Worm (Caenorhabditis elegans) whole organism, L4 larva: Measurements from ENCODE around the gene rpb-11.
A peak's percentile ranks its signal among the peaks of the same experiment; 100 is the strongest.

Experiments used
- F10B5.3 ChIP-seq: sonication (generic microtip); optimal IDR thresholded peaks from 2 replicates; lab custom pipeline; 2016; ENCODE audit warnings: mild to moderate bottlenecking, missing genetic modification characterization, missing compliant biosample characterization
- F37D6.2 ChIP-seq: sonication (generic microtip); optimal IDR thresholded peaks from 2 replicates; lab custom pipeline; 2016; ENCODE audit warnings: mild to moderate bottlenecking, missing genetic modification characterization, missing compliant biosample characterization
- F49E8.2 ChIP-seq: sonication (generic microtip); optimal IDR thresholded peaks from 2 replicates; lab custom pipeline; 2016; ENCODE audit warnings: missing compliant biosample characterization, mild to moderate bottlenecking, missing genetic modification characterization, borderline replicate concordance
- T26A8.4 ChIP-seq: fragments of 200-800 bp; sonication (Bioruptor generic); IDR thresholded peaks from 2 replicates; pipeline ENCODE4 v1.3.6; 2022; ENCODE audit warnings: missing genetic modification characterization, missing compliant biosample characterization
- Y105C5A.15 ChIP-seq: fragments of 200-800 bp; sonication (Bioruptor generic); IDR thresholded peaks from 2 replicates; pipeline ENCODE4 v1.3.6; 2022; ENCODE audit warnings: missing genetic modification characterization, missing compliant biosample characterization
- Y48G9A.11 ChIP-seq: fragments of 200-800 bp; sonication (Bioruptor generic); IDR thresholded peaks from 2 replicates; pipeline ENCODE4 v1.3.6; 2022; ENCODE audit warnings: missing genetic modification reagents, missing genetic modification characterization, missing compliant biosample characterization
- Y5F2A.4 ChIP-seq: fragments of 200-800 bp; sonication (Bioruptor generic); optimal IDR thresholded peaks from 2 replicates; lab custom pipeline; 2018; ENCODE audit warnings: mild to moderate bottlenecking, missing genetic modification characterization, missing compliant biosample characterization
- ama-1 ChIP-seq: fragments of 150-350 bp; optimal IDR thresholded peaks from 2 replicates; lab custom pipeline; 2014; ENCODE audit warnings: inconsistent platforms, mixed read lengths
- attf-4 ChIP-seq: sonication (generic microtip); optimal IDR thresholded peaks from 3 replicates; lab custom pipeline; 2017; ENCODE audit warnings: missing biosample characterization, missing genetic modification characterization
- ceh-62 ChIP-seq: sonication (generic microtip); optimal IDR thresholded peaks from 2 replicates; lab custom pipeline; 2017; ENCODE audit warnings: missing biosample characterization, missing genetic modification characterization
- ces-1 ChIP-seq: fragments of 150-350 bp; sonication (generic microtip); optimal IDR thresholded peaks from 4 replicates; lab custom pipeline; 2014; ENCODE audit warnings: missing biosample characterization, missing genetic modification reagents, missing genetic modification characterization
- cey-2 ChIP-seq: sonication (generic microtip); optimal IDR thresholded peaks from 3 replicates; lab custom pipeline; 2017; ENCODE audit warnings: missing genetic modification characterization, mild to moderate bottlenecking, missing compliant biosample characterization, antibody characterized with exemption, borderline replicate concordance; ENCODE audit not compliant: insufficient read depth
- daf-19 ChIP-seq: fragments of 200-800 bp; sonication (Bioruptor generic); conservative IDR thresholded peaks from 2 replicates; pipeline ENCODE4 v1.3.6; 2022; ENCODE audit warnings: missing genetic modification characterization, missing compliant biosample characterization
- dmd-8 ChIP-seq: fragments of 200-800 bp; sonication (Bioruptor generic); IDR thresholded peaks from 2 replicates; pipeline ENCODE4 v1.3.6; 2022; ENCODE audit warnings: missing genetic modification characterization, missing compliant biosample characterization
- dmd-9 ChIP-seq: fragments of 200-800 bp; sonication (Bioruptor generic); IDR thresholded peaks from 2 replicates; pipeline ENCODE4 v1.3.6; 2022; ENCODE audit warnings: missing genetic modification reagents, missing genetic modification characterization, missing compliant biosample characterization
- dve-1 ChIP-seq: sonication (generic microtip); optimal IDR thresholded peaks from 2 replicates; lab custom pipeline; 2017; ENCODE audit warnings: antibody characterized with exemption, mild to moderate bottlenecking, missing genetic modification characterization, missing compliant biosample characterization; ENCODE audit not compliant: insufficient read depth
- egl-27 ChIP-seq: sonication (generic microtip); optimal IDR thresholded peaks from 3 replicates; lab custom pipeline; 2017; ENCODE audit warnings: missing biosample characterization, missing genetic modification reagents, missing genetic modification characterization
- fkh-10 ChIP-seq: fragments of 150-350 bp; optimal IDR thresholded peaks from 2 replicates; lab custom pipeline; 2014; ENCODE audit warnings: missing biosample characterization, missing genetic modification reagents, missing genetic modification characterization
- gei-8 ChIP-seq: fragments of 200-800 bp; sonication (Bioruptor generic); optimal IDR thresholded peaks from 2 replicates; lab custom pipeline; 2018; ENCODE audit warnings: mild to moderate bottlenecking, missing genetic modification characterization, missing compliant biosample characterization
- hif-1 ChIP-seq, 2 experiments: sonication (generic microtip); optimal IDR thresholded peaks; 2 replicates each; lab custom pipeline; 2016 to 2017; ENCODE audit warnings: missing compliant biosample characterization in 2 of 2, missing genetic modification characterization in 2 of 2, missing genetic modification reagents in 2 of 2, missing genotype in 2 of 2, mild to moderate bottlenecking in 1 of 2
- hlh-11 ChIP-seq: fragments of 200-800 bp; sonication (Bioruptor generic); optimal IDR thresholded peaks from 2 replicates; lab custom pipeline; 2018; ENCODE audit warnings: mild to moderate bottlenecking, missing genetic modification characterization, missing compliant biosample characterization
- hlh-30 ChIP-seq: sonication (generic microtip); optimal IDR thresholded peaks from 2 replicates; lab custom pipeline; 2017; ENCODE audit warnings: antibody characterized with exemption, mild to moderate bottlenecking, missing genetic modification characterization, missing compliant biosample characterization; ENCODE audit not compliant: insufficient read depth
- lim-7 ChIP-seq: fragments of 200-800 bp; sonication (Bioruptor generic); IDR thresholded peaks from 2 replicates; pipeline ENCODE4 v1.3.6; 2022; ENCODE audit warnings: missing genetic modification characterization, missing compliant biosample characterization
- lin-13 ChIP-seq: fragments of 150-350 bp; optimal IDR thresholded peaks from 2 replicates; lab custom pipeline; 2014; ENCODE audit warnings: missing biosample characterization, missing genetic modification reagents, missing genetic modification characterization
- lin-15B ChIP-seq: fragments of 150-350 bp; sonication (generic microtip); optimal IDR thresholded peaks from 3 replicates; lab custom pipeline; 2014; ENCODE audit warnings: missing biosample characterization, missing genetic modification characterization
- lin-39 ChIP-seq: fragments of 150-350 bp; optimal IDR thresholded peaks from 2 replicates; lab custom pipeline; 2014; ENCODE audit warnings: missing biosample characterization, missing genetic modification reagents, missing genetic modification characterization
- madf-5 ChIP-seq, 2 experiments: fragments of 200-800 bp; sonication (Bioruptor generic); IDR thresholded peaks; 2 replicates each; pipeline ENCODE4 v1.3.6; 2022; ENCODE audit warnings: missing compliant biosample characterization in 2 of 2, missing genetic modification characterization in 2 of 2
- madf-9 ChIP-seq: fragments of 200-800 bp; sonication (Bioruptor generic); conservative IDR thresholded peaks from 2 replicates; pipeline ENCODE4 v1.3.6; 2022; ENCODE audit warnings: missing genetic modification reagents, missing genetic modification characterization, missing compliant biosample characterization
- mdl-1 ChIP-seq, 2 experiments: fragments of 150-350 bp in 1 of 2; sonication (generic microtip) in 1 of 2; optimal IDR thresholded peaks; 2 replicates each; lab custom pipeline; 2014 to 2017; ENCODE audit warnings: missing biosample characterization in 2 of 2, missing genetic modification characterization in 2 of 2
- mdt-29 ChIP-seq: fragments of 200-800 bp; sonication (Bioruptor generic); IDR thresholded peaks from 2 replicates; pipeline ENCODE4 v1.3.6; 2022; ENCODE audit warnings: missing genetic modification reagents, missing genetic modification characterization, missing compliant biosample characterization
- mep-1 ChIP-seq: fragments of 150-350 bp; sonication (generic microtip); optimal IDR thresholded peaks from 3 replicates; lab custom pipeline; 2014; ENCODE audit warnings: missing biosample characterization, missing genetic modification characterization
- nhr-102 ChIP-seq: sonication (generic microtip); optimal IDR thresholded peaks from 2 replicates; lab custom pipeline; 2016; ENCODE audit warnings: mild to moderate bottlenecking, missing genetic modification characterization, moderate library complexity, missing compliant biosample characterization
- nhr-11 ChIP-seq: fragments of 150-350 bp; optimal IDR thresholded peaks from 2 replicates; lab custom pipeline; 2014; ENCODE audit warnings: missing biosample characterization, missing genetic modification characterization
- nhr-41 ChIP-seq: fragments of 200-800 bp; sonication (Bioruptor generic); IDR thresholded peaks from 2 replicates; pipeline ENCODE4 v1.3.6; 2022; ENCODE audit warnings: missing genetic modification reagents, missing genetic modification characterization, missing compliant biosample characterization
- nhr-48 ChIP-seq: sonication (generic microtip); optimal IDR thresholded peaks from 2 replicates; lab custom pipeline; 2016; ENCODE audit warnings: mild to moderate bottlenecking, missing genetic modification characterization, missing compliant biosample characterization
- nhr-6 ChIP-seq: fragments of 150-350 bp; optimal IDR thresholded peaks from 2 replicates; lab custom pipeline; 2014; ENCODE audit warnings: missing biosample characterization, missing genetic modification characterization
- pha-4 ChIP-seq, 2 experiments: fragments of 150-350 bp in 1 of 2; fragments of 200-800 bp in 1 of 2; sonication (Bioruptor generic) in 1 of 2; IDR thresholded peaks in 1 of 2; optimal IDR thresholded peaks in 1 of 2; 2 replicates each; pipeline versions ENCODE4 v1.3.6 to Lab custom; 2014 to 2022; ENCODE audit warnings: missing genetic modification characterization in 2 of 2, missing genetic modification reagents in 2 of 2, missing biosample characterization in 1 of 2, missing compliant biosample characterization in 1 of 2
- saeg-2 ChIP-seq: fragments of 200-800 bp; sonication (Bioruptor generic); IDR thresholded peaks from 2 replicates; pipeline ENCODE4 v1.3.6; 2022; ENCODE audit warnings: missing genetic modification reagents, missing genetic modification characterization, missing compliant biosample characterization
- set-16 ChIP-seq: fragments of 200-800 bp; sonication (Bioruptor generic); IDR thresholded peaks from 2 replicates; pipeline ENCODE4 v1.3.6; 2022; ENCODE audit warnings: missing genetic modification reagents, missing genetic modification characterization, missing compliant biosample characterization
- skn-1 ChIP-seq: fragments of 150-350 bp; optimal IDR thresholded peaks from 2 replicates; lab custom pipeline; 2014; ENCODE audit warnings: missing biosample characterization, missing genetic modification characterization
- snpc-1.2 ChIP-seq: fragments of 200-800 bp; sonication (Bioruptor generic); IDR thresholded peaks from 2 replicates; pipeline ENCODE4 v1.3.6; 2022; ENCODE audit warnings: missing genetic modification reagents, missing genetic modification characterization, missing compliant biosample characterization
- snpc-4 ChIP-seq: fragments of 150-350 bp; optimal IDR thresholded peaks from 2 replicates; lab custom pipeline; 2014; ENCODE audit warnings: missing biosample characterization, missing genetic modification characterization
- unc-62 ChIP-seq, 3 experiments: fragments of 150-350 bp in 1 of 3; sonication (generic microtip); optimal IDR thresholded peaks in 2 of 3; peaks in 1 of 3; 1 replicate in 1 of 3; 2 replicates in 2 of 3; lab custom pipeline; 2014 to 2017; ENCODE audit warnings: missing biosample characterization in 3 of 3, missing genetic modification characterization in 3 of 3, missing genetic modification reagents in 3 of 3, missing genotype in 1 of 3
- zfp-3 ChIP-seq: fragments of 200-800 bp; sonication (Bioruptor generic); conservative IDR thresholded peaks from 2 replicates; pipeline ENCODE4 v1.3.6; 2022; ENCODE audit warnings: missing genetic modification reagents, missing genetic modification characterization, missing compliant biosample characterization
- ztf-7 ChIP-seq: fragments of 150-350 bp; optimal IDR thresholded peaks from 2 replicates; lab custom pipeline; 2014; ENCODE audit warnings: missing biosample characterization, missing genetic modification characterization

Gene rpb-11

ce11 chrII:14040204-14040842 lies 19.6 kb upstream of the rpb-11 start (continued):
- TF ChIP-seq pha-4 (GFP tag; IDR thresholded peaks at IDR 0.05; lab: Robert Waterston, UW) (peak; percentile 95), pha-4 (tag; optimal IDR thresholded peaks at IDR 0.05; lab: Kevin White, UChicago) (no peak), attf-4 (tag; lab: Kevin White, UChicago) (no peak), nhr-41 (no peak), snpc-4 (tag; lab: Kevin White, UChicago) (no peak), skn-1 (tag; lab: Kevin White, UChicago) (no peak), lin-15B (tag; lab: Kevin White, UChicago) (no peak), mdl-1 (tag; optimal IDR thresholded peaks at IDR 0.05; lab: Kevin White, UChicago) (peak; percentile 96 to 99), saeg-2 (GFP tag; lab: Robert Waterston, UW) (peak; percentile 94), Y105C5A.15 (no peak), lin-13 (GFP tag; lab: Kevin White, UChicago) (peak; percentile 82), egl-27 (tag; lab: Kevin White, UChicago) (peak; percentile 46), F37D6.2 (peak; percentile 91), ama-1 (lab: Kevin White, UChicago) (peak; percentile 21), ceh-62 (tag; lab: Kevin White, UChicago) (no peak)

ce11 chrII:14042836-14043604 lies 16.9 kb upstream of the rpb-11 start:
- TF ChIP-seq ama-1 (lab: Kevin White, UChicago) = no peak
- no peak for TF ChIP-seq unc-62 (GFP tag; optimal IDR thresholded peaks at IDR 0.05 in 1 of 2; lab: Kevin White, UChicago)
- TF ChIP-seq unc-62 (tag; optimal IDR thresholded peaks at IDR 0.05; lab: Kevin White, UChicago) = no peak
- no peak for TF ChIP-seq mdt-29 (GFP tag; lab: Robert Waterston, UW)
- no peak for TF ChIP-seq ceh-62 (tag; lab: Kevin White, UChicago)
- peak; percentile 55 for TF ChIP-seq hlh-11 (tag; lab: Kevin White, UChicago)
- no peak for TF ChIP-seq daf-19 (GFP tag; lab: Robert Waterston, UW)
- TF ChIP-seq nhr-11 (tag; lab: Kevin White, UChicago) = no peak
- TF ChIP-seq madf-9 (GFP tag; lab: Robert Waterston, UW) = no peak
- TF ChIP-seq Y5F2A.4 (GFP tag; lab: Kevin White, UChicago) = no peak
- no peak for TF ChIP-seq dmd-9 (GFP tag; lab: Robert Waterston, UW)
- TF ChIP-seq nhr-6 (tag; lab: Kevin White, UChicago) = peak; percentile 47
- no peak for TF ChIP-seq ztf-7 (tag; lab: Kevin White, UChicago)
- peak; percentile 86 for TF ChIP-seq dve-1 (tag; lab: Kevin White, UChicago)
- peak; percentile 3 for TF ChIP-seq nhr-48 (tag; lab: Kevin White, UChicago)
- no peak for TF ChIP-seq zfp-3 (GFP tag; lab: Robert Waterston, UW)
- TF ChIP-seq F10B5.3 = no peak
- TF ChIP-seq set-16 (GFP tag; lab: Robert Waterston, UW) = no peak
- TF ChIP-seq mep-1 (tag; lab: Kevin White, UChicago) = peak; percentile 44
- no peak for TF ChIP-seq F49E8.2 (tag; lab: Kevin White, UChicago)
- TF ChIP-seq madf-5 (GFP tag; IDR thresholded peaks at IDR 0.05; lab: Robert Waterston, UW) = no peak
- TF ChIP-seq lin-39 = no peak
- TF ChIP-seq ces-1 (GFP tag; lab: Kevin White, UChicago) = no peak
- TF ChIP-seq gei-8 (GFP tag; lab: Kevin White, UChicago) = no peak
- TF ChIP-seq cey-2 (tag; lab: Kevin White, UChicago) = no peak
- TF ChIP-seq mdl-1 (tag; optimal IDR thresholded peaks at IDR 0.05; lab: Kevin White, UChicago) = no peak
- TF ChIP-seq snpc-1.2 (GFP tag; lab: Robert Waterston, UW) = no peak
- no peak for TF ChIP-seq Y48G9A.11 (GFP tag; lab: Robert Waterston, UW)
- TF ChIP-seq dmd-8 (GFP tag; lab: Robert Waterston, UW) = no peak
- TF ChIP-seq hif-1 (tag; optimal IDR thresholded peaks at IDR 0.05; lab: Kevin White, UChicago) = no peak
- TF ChIP-seq pha-4 (GFP tag; IDR thresholded peaks at IDR 0.05; lab: Robert Waterston, UW) = no peak
- TF ChIP-seq pha-4 (tag; optimal IDR thresholded peaks at IDR 0.05; lab: Kevin White, UChicago) = no peak
- TF ChIP-seq lim-7 (GFP tag; lab: Robert Waterston, UW) = no peak
- peak; percentile 51 for TF ChIP-seq nhr-102 (tag; lab: Kevin White, UChicago)
- no peak for TF ChIP-seq F37D6.2
- TF ChIP-seq T26A8.4 = no peak
- no peak for TF ChIP-seq fkh-10 (GFP tag; lab: Kevin White, UChicago)
- peak; percentile 59 for TF ChIP-seq hlh-30
